Worm (Caenorhabditis elegans) whole organism, young adult: ENCODE results near the gene taf-11.3.

Source experiments
- B0261.1 ChIP-seq: sonication (generic microtip); optimal IDR thresholded peaks from 2 replicates; lab custom pipeline; 2016; ENCODE audit warnings: mild to moderate bottlenecking, missing genetic modification characterization, moderate library complexity, missing compliant biosample characterization
- C06A6.2 ChIP-seq: fragments of 200-800 bp; sonication (Bioruptor generic); conservative IDR thresholded peaks from 2 replicates; pipeline ENCODE4 v1.3.6; 2022; ENCODE audit warnings: missing genetic modification characterization, missing compliant biosample characterization
- F10E7.11 ChIP-seq: sonication (generic microtip); optimal IDR thresholded peaks from 2 replicates; lab custom pipeline; 2017; ENCODE audit warnings: mild to moderate bottlenecking, missing genetic modification characterization, moderate library complexity, missing compliant biosample characterization
- F33H1.4 ChIP-seq: fragments of 200-800 bp; sonication (Bioruptor generic); IDR thresholded peaks from 2 replicates; pipeline ENCODE4 v1.3.6; 2022; ENCODE audit warnings: missing genetic modification reagents, missing genetic modification characterization, missing compliant biosample characterization
- F52B5.7 ChIP-seq: sonication (generic microtip); optimal IDR thresholded peaks from 2 replicates; lab custom pipeline; 2016; ENCODE audit warnings: mild to moderate bottlenecking, missing genetic modification characterization, missing compliant biosample characterization
- F57A8.1 ChIP-seq: fragments of 200-800 bp; sonication (Bioruptor generic); optimal IDR thresholded peaks from 2 replicates; lab custom pipeline; 2018; ENCODE audit warnings: mild to moderate bottlenecking, missing genetic modification characterization, moderate library complexity, missing compliant biosample characterization
- K11D2.4 ChIP-seq: fragments of 200-800 bp; sonication (Bioruptor generic); IDR thresholded peaks from 2 replicates; pipeline ENCODE4 v1.3.6; 2022; ENCODE audit warnings: missing genetic modification reagents, missing genetic modification characterization, missing compliant biosample characterization
- K12H6.12 ChIP-seq: fragments of 200-800 bp; sonication (Bioruptor generic); optimal IDR thresholded peaks from 2 replicates; lab custom pipeline; 2018; ENCODE audit warnings: mild to moderate bottlenecking, missing genetic modification characterization, missing compliant biosample characterization
- T07F8.4 ChIP-seq: sonication (generic microtip); optimal IDR thresholded peaks from 2 replicates; lab custom pipeline; 2016; ENCODE audit warnings: mild to moderate bottlenecking, missing genetic modification characterization, moderate library complexity, missing compliant biosample characterization
- T26A5.8 ChIP-seq: sonication (generic microtip); optimal IDR thresholded peaks from 2 replicates; lab custom pipeline; 2016; ENCODE audit warnings: missing genetic modification characterization, missing compliant biosample characterization
- Y79H2A.3 ChIP-seq: fragments of 200-800 bp; sonication (Bioruptor generic); conservative IDR thresholded peaks from 2 replicates; pipeline ENCODE4 v1.3.6; 2022; ENCODE audit warnings: missing genetic modification reagents, missing genetic modification characterization, missing compliant biosample characterization
- akir-1 ChIP-seq: fragments of 200-800 bp; sonication (Bioruptor generic); optimal IDR thresholded peaks from 2 replicates; lab custom pipeline; 2018; ENCODE audit warnings: mild to moderate bottlenecking, missing genetic modification characterization, moderate library complexity, missing compliant biosample characterization
- aptf-2 ChIP-seq: fragments of 200-800 bp; sonication (Bioruptor generic); conservative IDR thresholded peaks from 2 replicates; pipeline ENCODE4 v1.3.6; 2022; ENCODE audit warnings: missing genetic modification reagents, missing genetic modification characterization, missing compliant biosample characterization
- atf-7 ChIP-seq: sonication (generic microtip); optimal IDR thresholded peaks from 2 replicates; lab custom pipeline; 2017; ENCODE audit warnings: mild to moderate bottlenecking, missing genetic modification characterization, missing compliant biosample characterization
- attf-3 ChIP-seq: fragments of 200-800 bp; sonication (Bioruptor generic); conservative IDR thresholded peaks from 2 replicates; pipeline ENCODE4 v1.3.6; 2022; ENCODE audit warnings: missing genetic modification reagents, missing genetic modification characterization, missing compliant biosample characterization
- bed-1 ChIP-seq: fragments of 200-800 bp; sonication (Bioruptor generic); IDR thresholded peaks from 2 replicates; pipeline ENCODE4 v1.3.6; 2022; ENCODE audit warnings: missing genetic modification reagents, missing genetic modification characterization, missing compliant biosample characterization
- cebp-1 ChIP-seq, 2 experiments: fragments of 200-800 bp in 1 of 2; sonication (Bioruptor generic) in 1 of 2; sonication (generic microtip) in 1 of 2; IDR thresholded peaks in 1 of 2; optimal IDR thresholded peaks in 1 of 2; 2 replicates each; pipeline versions ENCODE4 v1.3.6 to Lab custom; 2017 to 2022; ENCODE audit warnings: missing compliant biosample characterization in 2 of 2, missing genetic modification characterization in 2 of 2, mild to moderate bottlenecking in 1 of 2, missing genetic modification reagents in 1 of 2, moderate library complexity in 1 of 2
- ceh-100 ChIP-seq: fragments of 200-800 bp; sonication (Bioruptor generic); IDR thresholded peaks from 2 replicates; pipeline ENCODE4 v1.3.6; 2022; ENCODE audit warnings: missing genetic modification reagents, missing genetic modification characterization, missing compliant biosample characterization
- ceh-27 ChIP-seq: fragments of 200-800 bp; sonication (Bioruptor generic); optimal IDR thresholded peaks from 2 replicates; lab custom pipeline; 2018; ENCODE audit warnings: mild to moderate bottlenecking, missing genetic modification characterization, moderate library complexity, missing compliant biosample characterization
- ceh-40 ChIP-seq: fragments of 200-800 bp; sonication (Bioruptor generic); IDR thresholded peaks from 2 replicates; pipeline ENCODE4 v1.3.6; 2022; ENCODE audit warnings: missing genetic modification characterization, missing compliant biosample characterization
- ceh-91 ChIP-seq: fragments of 200-800 bp; sonication (Bioruptor generic); IDR thresholded peaks from 2 replicates; pipeline ENCODE4 v1.3.6; 2022; ENCODE audit warnings: missing genetic modification reagents, missing genetic modification characterization, missing compliant biosample characterization
- die-1 ChIP-seq: sonication (generic microtip); optimal IDR thresholded peaks from 2 replicates; lab custom pipeline; 2016; ENCODE audit warnings: missing genotype, mild to moderate bottlenecking, missing genetic modification characterization, missing compliant biosample characterization
- efl-1 ChIP-seq: fragments of 150-350 bp; optimal IDR thresholded peaks from 2 replicates; lab custom pipeline; 2014; ENCODE audit warnings: missing biosample characterization, missing genetic modification reagents, missing genetic modification characterization
- egrh-3 ChIP-seq: fragments of 200-800 bp; sonication (Bioruptor generic); IDR thresholded peaks from 2 replicates; pipeline ENCODE4 v1.3.6; 2022; ENCODE audit warnings: missing genetic modification reagents, missing genetic modification characterization, missing compliant biosample characterization
- ekl-4 ChIP-seq: fragments of 200-800 bp; sonication (Bioruptor generic); IDR thresholded peaks from 2 replicates; pipeline ENCODE4 v1.3.6; 2022; ENCODE audit warnings: missing genetic modification reagents, missing genetic modification characterization, missing compliant biosample characterization
- fkh-3 ChIP-seq: sonication (generic microtip); optimal IDR thresholded peaks from 2 replicates; lab custom pipeline; 2016; ENCODE audit warnings: mild to moderate bottlenecking, missing genetic modification characterization, missing compliant biosample characterization
- gei-17 ChIP-seq: fragments of 200-800 bp; sonication (Bioruptor generic); optimal IDR thresholded peaks from 2 replicates; lab custom pipeline; 2018; ENCODE audit warnings: mild to moderate bottlenecking, missing genetic modification characterization, missing compliant biosample characterization
- hlh-26 ChIP-seq: fragments of 200-800 bp; sonication (Bioruptor generic); conservative IDR thresholded peaks from 2 replicates; pipeline ENCODE4 v1.3.6; 2022; ENCODE audit warnings: missing genetic modification reagents, missing genetic modification characterization, missing compliant biosample characterization
- hmg-1.2 ChIP-seq: fragments of 200-800 bp; sonication (Bioruptor generic); IDR thresholded peaks from 2 replicates; pipeline ENCODE4 v1.3.6; 2022; ENCODE audit warnings: missing genetic modification reagents, missing genetic modification characterization, missing compliant biosample characterization
- let-607 ChIP-seq, 2 experiments: fragments of 200-800 bp in 1 of 2; sonication (Bioruptor generic) in 1 of 2; sonication (generic microtip) in 1 of 2; optimal IDR thresholded peaks; 2 replicates each; lab custom pipeline; 2016 to 2018; ENCODE audit warnings: mild to moderate bottlenecking in 2 of 2, missing compliant biosample characterization in 2 of 2, missing genetic modification characterization in 2 of 2, moderate library complexity in 2 of 2, missing genotype in 1 of 2
- lin-54 ChIP-seq: fragments of 200-800 bp; sonication (Bioruptor generic); optimal IDR thresholded peaks from 2 replicates; lab custom pipeline; 2018; ENCODE audit warnings: mild to moderate bottlenecking, missing genetic modification characterization, missing compliant biosample characterization
- madf-6 ChIP-seq: fragments of 200-800 bp; sonication (Bioruptor generic); IDR thresholded peaks from 2 replicates; pipeline ENCODE4 v1.3.6; 2022; ENCODE audit warnings: missing genetic modification reagents, missing genetic modification characterization, missing compliant biosample characterization
- madf-8 ChIP-seq: fragments of 200-800 bp; sonication (Bioruptor generic); conservative IDR thresholded peaks from 2 replicates; pipeline ENCODE4 v1.3.6; 2022; ENCODE audit warnings: missing genetic modification reagents, missing genetic modification characterization, missing compliant biosample characterization
- mel-28 ChIP-seq: sonication (generic microtip); optimal IDR thresholded peaks from 2 replicates; lab custom pipeline; 2016; ENCODE audit warnings: borderline replicate concordance, mild to moderate bottlenecking, missing genetic modification characterization, missing compliant biosample characterization
- nhr-120 ChIP-seq: fragments of 200-800 bp; sonication (Bioruptor generic); IDR thresholded peaks from 2 replicates; pipeline ENCODE4 v1.3.6; 2022; ENCODE audit warnings: missing genetic modification characterization, missing compliant biosample characterization
- nhr-27 ChIP-seq: fragments of 200-800 bp; sonication (Bioruptor generic); optimal IDR thresholded peaks from 2 replicates; lab custom pipeline; 2018; ENCODE audit warnings: mild to moderate bottlenecking, missing genetic modification characterization, moderate library complexity, missing compliant biosample characterization
- nhr-90 ChIP-seq: sonication (generic microtip); optimal IDR thresholded peaks from 2 replicates; lab custom pipeline; 2016; ENCODE audit warnings: missing genotype, mild to moderate bottlenecking, missing genetic modification characterization, missing compliant biosample characterization
- pbrm-1 ChIP-seq: fragments of 200-800 bp; sonication (Bioruptor generic); IDR thresholded peaks from 2 replicates; pipeline ENCODE4 v1.3.6; 2022; ENCODE audit warnings: missing genetic modification reagents, missing genetic modification characterization, missing compliant biosample characterization
- rcor-1 ChIP-seq: fragments of 200-800 bp; sonication (Bioruptor generic); IDR thresholded peaks from 2 replicates; pipeline ENCODE4 v1.3.6; 2022; ENCODE audit warnings: missing genetic modification reagents, missing genetic modification characterization, missing compliant biosample characterization
- repo-1 ChIP-seq: sonication (generic microtip); optimal IDR thresholded peaks from 2 replicates; lab custom pipeline; 2017; ENCODE audit warnings: mild to moderate bottlenecking, missing genetic modification characterization, missing compliant biosample characterization
- snpc-1.3 ChIP-seq: sonication (generic microtip); optimal IDR thresholded peaks from 2 replicates; lab custom pipeline; 2017; ENCODE audit warnings: missing genetic modification characterization, mild to moderate bottlenecking, missing compliant biosample characterization, antibody characterized with exemption, moderate library complexity, missing genotype, missing genetic modification reagents; ENCODE audit not compliant: insufficient read depth
- somi-1 ChIP-seq: fragments of 200-800 bp; sonication (Bioruptor generic); optimal IDR thresholded peaks from 2 replicates; lab custom pipeline; 2018; ENCODE audit warnings: mild to moderate bottlenecking, missing genetic modification characterization, missing compliant biosample characterization
- unc-130 ChIP-seq: sonication (generic microtip); optimal IDR thresholded peaks from 2 replicates; lab custom pipeline; 2016; ENCODE audit warnings: missing genetic modification reagents, missing genetic modification characterization, missing compliant biosample characterization
- xnd-1 ChIP-seq: sonication (generic microtip); optimal IDR thresholded peaks from 2 replicates; lab custom pipeline; 2016; ENCODE audit warnings: missing genotype, missing genetic modification reagents, missing genetic modification characterization, missing compliant biosample characterization
- ztf-26 ChIP-seq: sonication (generic microtip); optimal IDR thresholded peaks from 2 replicates; lab custom pipeline; 2017; ENCODE audit warnings: missing genetic modification characterization, missing compliant biosample characterization

Gene taf-11.3

ce11 chrIII:10461164-10461546 is 43.9 kb downstream of the taf-11.3 start, which contains the start of gene atx-2 (continued):
- peak; percentile 55 for TF ChIP-seq xnd-1 (tag; lab: Kevin White, UChicago)
- peak; percentile 55 for TF ChIP-seq unc-130
- peak; percentile 90 for TF ChIP-seq die-1 (tag; lab: Kevin White, UChicago)
- peak; percentile 81 for TF ChIP-seq repo-1
- TF ChIP-seq madf-8 (GFP tag; lab: Robert Waterston, UW), result peak; percentile 61
- TF ChIP-seq bed-1 (GFP tag; lab: Robert Waterston, UW), result no peak
- peak; percentile 49 for TF ChIP-seq gei-17
- TF ChIP-seq attf-3, result peak; percentile 70
- peak; percentile 82 for TF ChIP-seq cebp-1 (GFP tag; IDR thresholded peaks at IDR 0.05; lab: Robert Waterston, UW)
- peak; percentile 95 for TF ChIP-seq cebp-1 (tag; optimal IDR thresholded peaks at IDR 0.05; lab: Kevin White, UChicago)
- peak; percentile 47 for TF ChIP-seq akir-1 (GFP tag; lab: Kevin White, UChicago)
- TF ChIP-seq ceh-100, result peak; percentile 99
- peak; percentile 89 for TF ChIP-seq madf-6 (GFP tag; lab: Robert Waterston, UW)
- peak; percentile 64 for TF ChIP-seq T26A5.8 (tag; lab: Kevin White, UChicago)
- TF ChIP-seq let-607 (tag; optimal IDR thresholded peaks at IDR 0.05; lab: Kevin White, UChicago), result peak; percentile 61 to 84
- TF ChIP-seq atf-7 (tag; lab: Kevin White, UChicago), result peak; percentile 83
- TF ChIP-seq ekl-4 (GFP tag; lab: Robert Waterston, UW), result peak; percentile 84
- peak; percentile 83 for TF ChIP-seq hmg-1.2 (GFP tag; lab: Robert Waterston, UW)
- TF ChIP-seq ztf-26 (tag; lab: Kevin White, UChicago), result peak; percentile 61
- TF ChIP-seq aptf-2 (GFP tag; lab: Robert Waterston, UW), result peak; percentile 80
- peak; percentile 85 for TF ChIP-seq nhr-90
- TF ChIP-seq nhr-120 (GFP tag; lab: Robert Waterston, UW), result no peak
- peak; percentile 91 for TF ChIP-seq rcor-1 (GFP tag; lab: Robert Waterston, UW)
- TF ChIP-seq F10E7.11 (tag; lab: Kevin White, UChicago), result peak; percentile 66
- peak; percentile 58 for TF ChIP-seq snpc-1.3 (tag; lab: Kevin White, UChicago)
- peak; percentile 79 for TF ChIP-seq egrh-3
- peak; percentile 84 for TF ChIP-seq K12H6.12
- TF ChIP-seq ceh-27, result peak; percentile 96
- TF ChIP-seq hlh-26 (GFP tag; lab: Robert Waterston, UW), result no peak
- TF ChIP-seq F52B5.7 (tag; lab: Kevin White, UChicago), result peak; percentile 97
- TF ChIP-seq K11D2.4, result peak; percentile 91
- TF ChIP-seq, all 124 proteins: peak for 97

ce11 chrIII:10460427-10461163 is 44.5 kb downstream of the taf-11.3 start, which contains the start of gene ecps-1:
Gene ecps-1 (minus strand): TSS chrIII:10460551.
- TF ChIP-seq nhr-27 (tag; lab: Kevin White, UChicago) (no peak), T26A5.8 (tag; lab: Kevin White, UChicago) (no peak), fkh-3 (tag; lab: Kevin White, UChicago) (no peak), ceh-40 (no peak), F57A8.1 (GFP tag; lab: Kevin White, UChicago) (no peak), lin-54 (GFP tag; lab: Kevin White, UChicago) (peak; percentile 88), somi-1 (peak; percentile 48), ceh-91 (GFP tag; lab: Robert Waterston, UW) (peak; percentile 86), repo-1 (no peak), T07F8.4 (tag; lab: Kevin White, UChicago) (peak; percentile 60), F33H1.4 (GFP tag; lab: Robert Waterston, UW) (peak; percentile 74), C06A6.2 (peak; percentile 74), mel-28 (no peak), hlh-26 (GFP tag; lab: Robert Waterston, UW) (no peak), efl-1 (GFP tag; lab: Kevin White, UChicago) (peak; percentile 64), Y79H2A.3 (GFP tag; lab: Robert Waterston, UW) (peak; percentile 79), aptf-2 (GFP tag; lab: Robert Waterston, UW) (peak; percentile 74; the same call in 1 of the 2 replicates), pbrm-1 (peak; percentile 94), bed-1 (GFP tag; lab: Robert Waterston, UW) (no peak), B0261.1 (tag; lab: Kevin White, UChicago) (no peak), cebp-1 (GFP tag; IDR thresholded peaks at IDR 0.05; lab: Robert Waterston, UW) (peak; percentile 64), cebp-1 (tag; optimal IDR thresholded peaks at IDR 0.05; lab: Kevin White, UChicago) (peak; percentile 69), madf-8 (GFP tag; lab: Robert Waterston, UW) (peak; percentile 68)
